Fruit fly (Drosophila melanogaster) whole organism, adult: ENCODE results near the gene CapaR.

ENCODE experiments used
- CG11617 ChIP-seq: fragments of 200-800 bp; sonication (Bioruptor generic); optimal IDR thresholded peaks from 2 replicates; lab custom pipeline; 2017; ENCODE audit warnings: mild to moderate bottlenecking, missing biosample characterization, missing genetic modification reagents, missing genetic modification characterization
- CG12768 ChIP-seq: fragments of 200-800 bp; sonication (Bioruptor generic); optimal IDR thresholded peaks from 2 replicates; lab custom pipeline; 2017; ENCODE audit warnings: missing biosample characterization, missing genetic modification characterization, mild to moderate bottlenecking, moderate library complexity, missing genetic modification reagents
- CG14711 ChIP-seq: fragments of 200-800 bp; sonication (Bioruptor generic); optimal IDR thresholded peaks from 2 replicates; lab custom pipeline; 2018; ENCODE audit warnings: missing biosample characterization, mild to moderate bottlenecking, missing genetic modification characterization, moderate library complexity
- CG1620 ChIP-seq: fragments of 200-800 bp; sonication (Bioruptor generic); optimal IDR thresholded peaks from 2 replicates; lab custom pipeline; 2016; ENCODE audit warnings: missing biosample characterization, missing genetic modification characterization
- CG33017 ChIP-seq: fragments of 200-800 bp; sonication (Bioruptor generic); optimal IDR thresholded peaks from 2 replicates; lab custom pipeline; 2018; ENCODE audit warnings: missing biosample characterization, mild to moderate bottlenecking, missing genetic modification characterization, moderate library complexity
- CG5204 ChIP-seq: fragments of 200-800 bp; sonication (Bioruptor generic); optimal IDR thresholded peaks from 2 replicates; lab custom pipeline; 2016; ENCODE audit warnings: missing biosample characterization, missing genetic modification characterization
- CG7045 ChIP-seq: fragments of 200-800 bp; sonication (Bioruptor generic); optimal IDR thresholded peaks from 2 replicates; lab custom pipeline; 2017; ENCODE audit warnings: missing biosample characterization, mild to moderate bottlenecking, missing genetic modification characterization
- CG7101 ChIP-seq: fragments of 200-800 bp; sonication (Bioruptor generic); optimal IDR thresholded peaks from 2 replicates; lab custom pipeline; 2018; ENCODE audit warnings: missing biosample characterization, mild to moderate bottlenecking, missing genetic modification characterization, moderate library complexity
- Clk ChIP-seq: fragments of 200-800 bp; sonication (Bioruptor generic); optimal IDR thresholded peaks from 2 replicates; lab custom pipeline; 2017; ENCODE audit warnings: missing biosample characterization, missing genetic modification characterization
- Crg-1 ChIP-seq: fragments of 200-800 bp; sonication (Bioruptor generic); optimal IDR thresholded peaks from 2 replicates; lab custom pipeline; 2016; ENCODE audit warnings: missing biosample characterization, missing genetic modification characterization
- Hr96 ChIP-seq: fragments of 200-800 bp; sonication (Bioruptor generic); optimal IDR thresholded peaks from 2 replicates; lab custom pipeline; 2016; ENCODE audit warnings: missing biosample characterization, missing genetic modification characterization
- Mnt ChIP-seq: fragments of 200-800 bp; sonication (Bioruptor generic); optimal IDR thresholded peaks from 2 replicates; lab custom pipeline; 2016; ENCODE audit warnings: missing biosample characterization, mild to moderate bottlenecking, missing genetic modification characterization
- bab1 ChIP-seq: fragments of 200-800 bp; sonication (Bioruptor generic); optimal IDR thresholded peaks from 3 replicates; lab custom pipeline; 2019; ENCODE audit warnings: missing biosample characterization, mild to moderate bottlenecking, missing genetic modification characterization, moderate library complexity
- cic ChIP-seq: fragments of 200-800 bp; sonication (Bioruptor generic); optimal IDR thresholded peaks from 2 replicates; lab custom pipeline; 2017; ENCODE audit warnings: missing biosample characterization, mild to moderate bottlenecking, missing genetic modification characterization, moderate library complexity
- cnc ChIP-seq, 2 experiments: fragments of >200 bp; optimal IDR thresholded peaks; 2 replicates each; lab custom pipeline; 2017
- kay ChIP-seq: fragments of 200-800 bp; sonication (Bioruptor generic); peaks from one replicate; lab custom pipeline; 2016; ENCODE audit warnings: missing biosample characterization, missing genetic modification characterization, borderline replicate concordance
- ovo ChIP-seq: fragments of 200-800 bp; sonication (Bioruptor generic); optimal IDR thresholded peaks from 2 replicates; lab custom pipeline; 2016; ENCODE audit warnings: missing biosample characterization, missing genetic modification characterization
- pad ChIP-seq: fragments of 200-800 bp; sonication (Bioruptor generic); optimal IDR thresholded peaks from 3 replicates; lab custom pipeline; 2017; ENCODE audit warnings: missing biosample characterization, missing genetic modification characterization, mild to moderate bottlenecking, moderate library complexity, missing genetic modification reagents
- tj ChIP-seq: fragments of 200-800 bp; sonication (Bioruptor generic); optimal IDR thresholded peaks from 3 replicates; lab custom pipeline; 2017; ENCODE audit warnings: missing biosample characterization, mild to moderate bottlenecking, missing genetic modification characterization, moderate library complexity
- toe ChIP-seq: fragments of 200-800 bp; sonication (Bioruptor generic); optimal IDR thresholded peaks from 2 replicates; lab custom pipeline; 2016; ENCODE audit warnings: missing biosample characterization, missing genetic modification characterization

CapaR gene

DNA sequence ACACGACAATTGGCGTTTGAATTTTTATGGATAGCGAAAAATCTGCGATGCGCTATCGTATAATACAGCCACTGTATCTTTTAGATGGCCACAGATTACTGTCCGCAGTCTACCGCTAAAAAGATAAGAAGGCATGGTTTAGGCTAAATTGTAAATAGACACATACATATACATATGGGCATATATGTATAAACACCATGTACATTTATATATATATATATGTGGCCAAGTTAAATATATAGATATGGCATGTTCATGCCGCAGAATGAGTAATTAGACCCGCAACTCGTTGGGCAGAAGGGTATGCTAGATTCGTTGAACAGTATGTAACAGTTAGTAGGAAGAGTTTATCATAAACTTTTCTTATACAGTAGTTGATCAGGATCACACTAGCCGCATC is at the start of gene CapaR:
Gene CapaR (minus strand): TSS at position 101 of the 400 bp plus-strand sequence.
- no peak for TF ChIP-seq Mnt (GFP tag; lab: Kevin White, UChicago)
- TF ChIP-seq CG33017 (tag; lab: Kevin White, UChicago) = no peak
- TF ChIP-seq CG5204 (GFP tag; lab: Kevin White, UChicago) = no peak
- no peak for TF ChIP-seq Hr96
- no peak for TF ChIP-seq CG11617 (GFP tag; lab: Kevin White, UChicago)
- no peak for TF ChIP-seq Clk (GFP tag; lab: Kevin White, UChicago)
- TF ChIP-seq CG1620 (GFP tag; lab: Kevin White, UChicago) = no peak
- TF ChIP-seq kay = no peak
- TF ChIP-seq cic (GFP tag; lab: Kevin White, UChicago) = no peak

dm6 chr3L:21610535-21610934 is 48.6 kb upstream of the CapaR start:
- TF ChIP-seq bab1 (GFP tag; lab: Kevin White, UChicago) = no peak
- no peak for TF ChIP-seq tj (GFP tag; lab: Kevin White, UChicago)
- TF ChIP-seq kay = no peak
- TF ChIP-seq ovo = no peak
- TF ChIP-seq pad (GFP tag; lab: Kevin White, UChicago) = no peak
- TF ChIP-seq cnc (optimal IDR thresholded peaks at IDR 0.05; lab: Kevin White, UChicago) = no peak
- no peak for TF ChIP-seq toe (GFP tag; lab: Kevin White, UChicago)

DNA sequence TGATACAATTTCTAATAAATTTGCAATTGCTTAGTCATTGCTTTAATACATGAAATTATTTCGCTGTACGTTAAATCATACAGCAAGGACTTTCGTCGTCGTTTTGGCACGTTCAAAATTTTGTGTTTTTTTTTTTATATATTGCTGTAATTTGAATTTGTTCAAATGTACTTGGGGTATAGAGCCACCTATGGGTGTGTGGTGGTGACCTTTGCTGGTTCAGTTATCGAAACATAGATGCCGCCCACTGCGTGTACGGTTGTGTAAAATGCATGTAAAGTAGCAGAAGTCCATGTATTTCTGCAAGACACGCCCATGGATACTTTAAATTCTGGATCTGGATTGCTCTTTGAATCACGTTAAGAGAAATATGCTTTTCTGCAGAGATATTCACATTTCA is 42.3 kb upstream of the CapaR start:
- TF ChIP-seq CG7045 (no peak), tj (GFP tag; lab: Kevin White, UChicago) (no peak), CG1620 (GFP tag; lab: Kevin White, UChicago) (peak; percentile 31), bab1 (GFP tag; lab: Kevin White, UChicago) (no peak), kay (peak; percentile 35), Hr96 (peak; percentile 41), ovo (no peak), Clk (GFP tag; lab: Kevin White, UChicago) (no peak), CG11617 (GFP tag; lab: Kevin White, UChicago) (no peak)

- TF ChIP-seq Mnt (GFP tag; lab: Kevin White, UChicago) (no peak), CG14711 (tag; lab: Kevin White, UChicago) (no peak), ovo (no peak), bab1 (GFP tag; lab: Kevin White, UChicago) (no peak), CG7045 (no peak), CG5204 (GFP tag; lab: Kevin White, UChicago) (no peak), kay (no peak), Hr96 (no peak), Crg-1 (GFP tag; lab: Kevin White, UChicago) (no peak), tj (GFP tag; lab: Kevin White, UChicago) (no peak), CG11617 (GFP tag; lab: Kevin White, UChicago) (no peak)
Measured at dm6 chr3L:21602275-21602674, 40.3 kb upstream of the CapaR start.

- no peak for TF ChIP-seq ovo
- no peak for TF ChIP-seq CG12768
- no peak for TF ChIP-seq Clk (GFP tag; lab: Kevin White, UChicago)
- TF ChIP-seq CG7101 = no peak
- TF ChIP-seq pad (GFP tag; lab: Kevin White, UChicago) = no peak
- no peak for TF ChIP-seq bab1 (GFP tag; lab: Kevin White, UChicago)
Measured at dm6 chr3L:21598337-21598736, 36.4 kb upstream of the CapaR start.

- TF ChIP-seq CG5204 (GFP tag; lab: Kevin White, UChicago) (no peak), ovo (no peak), bab1 (GFP tag; lab: Kevin White, UChicago) (no peak), Mnt (GFP tag; lab: Kevin White, UChicago) (no peak), toe (GFP tag; lab: Kevin White, UChicago) (no peak)
Measured at dm6 chr3L:21594408-21594807, 32.4 kb upstream of the CapaR start.

DNA sequence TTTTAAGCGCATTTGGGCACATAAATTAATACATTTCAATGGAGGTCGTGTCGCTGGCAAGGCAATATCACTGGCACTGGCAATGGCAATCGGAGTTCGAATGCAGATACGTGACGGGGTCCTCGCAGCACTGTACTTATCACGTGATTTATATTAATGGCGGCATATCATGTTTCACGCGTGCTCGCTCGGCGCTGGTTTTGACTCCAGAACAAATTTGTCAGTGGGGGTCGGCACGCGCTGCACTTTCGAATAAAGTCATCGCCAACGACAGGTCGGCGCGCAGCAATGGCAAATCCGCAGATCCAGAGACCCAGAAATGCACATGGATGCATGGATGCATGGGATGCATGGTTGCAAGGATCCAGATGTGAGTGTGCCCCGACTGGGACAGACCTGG is 29.3 kb upstream of the CapaR start:
- no peak for TF ChIP-seq CG5204 (GFP tag; lab: Kevin White, UChicago)
- peak; percentile 7 for TF ChIP-seq bab1 (GFP tag; lab: Kevin White, UChicago)

DNA sequence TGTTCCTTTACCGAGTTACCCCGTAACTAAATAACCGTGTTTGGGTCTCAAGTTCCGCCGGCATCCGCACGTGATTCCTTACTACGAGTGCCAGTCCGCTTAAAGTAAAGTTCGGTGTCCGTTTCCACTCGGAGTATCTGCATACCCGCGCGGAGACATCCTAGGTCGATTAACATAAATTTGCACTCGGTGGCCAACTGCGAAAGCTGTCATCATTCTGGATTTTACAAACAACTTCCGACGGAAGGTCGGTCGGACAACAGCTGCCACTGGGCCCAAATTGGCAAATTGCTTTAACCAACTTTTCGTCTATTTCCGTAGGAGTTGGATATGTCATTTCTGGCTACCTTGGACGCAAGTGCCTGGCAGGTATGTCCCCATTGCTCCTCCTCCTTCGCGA is 24.5 kb upstream of the CapaR start, which contains the start of gene TfAP-2:
Gene TfAP-2 (plus strand): TSS at position 301 of the 400 bp plus-strand sequence.
- TF ChIP-seq cnc (optimal IDR thresholded peaks at IDR 0.05; lab: Kevin White, UChicago) = no peak
- TF ChIP-seq kay = no peak
- TF ChIP-seq CG1620 (GFP tag; lab: Kevin White, UChicago) = no peak
- TF ChIP-seq CG7045 = no peak
- TF ChIP-seq Clk (GFP tag; lab: Kevin White, UChicago) = no peak
- no peak for TF ChIP-seq pad (GFP tag; lab: Kevin White, UChicago)
- no peak for TF ChIP-seq cic (GFP tag; lab: Kevin White, UChicago)
- TF ChIP-seq bab1 (GFP tag; lab: Kevin White, UChicago) = no peak
- TF ChIP-seq Crg-1 (GFP tag; lab: Kevin White, UChicago) = no peak
- no peak for TF ChIP-seq CG5204 (GFP tag; lab: Kevin White, UChicago)
- TF ChIP-seq CG7101 = no peak
- no peak for TF ChIP-seq tj (GFP tag; lab: Kevin White, UChicago)
- no peak for TF ChIP-seq CG11617 (GFP tag; lab: Kevin White, UChicago)
- no peak for TF ChIP-seq CG12768
- TF ChIP-seq Mnt (GFP tag; lab: Kevin White, UChicago) = no peak
- TF ChIP-seq Hr96 = no peak
- TF ChIP-seq toe (GFP tag; lab: Kevin White, UChicago) = no peak
- TF ChIP-seq ovo = no peak
